Fruit fly (Drosophila melanogaster) whole organism, adult: Measurements from ENCODE around the gene HP1c.

ENCODE experiments used
- CG12768 ChIP-seq: fragments of 200-800 bp; sonication (Bioruptor generic); optimal IDR thresholded peaks from 2 replicates; lab custom pipeline; 2017; ENCODE audit warnings: missing biosample characterization, missing genetic modification characterization, mild to moderate bottlenecking, moderate library complexity, missing genetic modification reagents
- CG33017 ChIP-seq: fragments of 200-800 bp; sonication (Bioruptor generic); optimal IDR thresholded peaks from 2 replicates; lab custom pipeline; 2018; ENCODE audit warnings: missing biosample characterization, mild to moderate bottlenecking, missing genetic modification characterization, moderate library complexity
- CG5204 ChIP-seq: fragments of 200-800 bp; sonication (Bioruptor generic); optimal IDR thresholded peaks from 2 replicates; lab custom pipeline; 2016; ENCODE audit warnings: missing biosample characterization, missing genetic modification characterization
- CG7101 ChIP-seq: fragments of 200-800 bp; sonication (Bioruptor generic); optimal IDR thresholded peaks from 2 replicates; lab custom pipeline; 2018; ENCODE audit warnings: missing biosample characterization, mild to moderate bottlenecking, missing genetic modification characterization, moderate library complexity
- Hr96 ChIP-seq: fragments of 200-800 bp; sonication (Bioruptor generic); optimal IDR thresholded peaks from 2 replicates; lab custom pipeline; 2016; ENCODE audit warnings: missing biosample characterization, missing genetic modification characterization
- Mnt ChIP-seq: fragments of 200-800 bp; sonication (Bioruptor generic); optimal IDR thresholded peaks from 2 replicates; lab custom pipeline; 2016; ENCODE audit warnings: missing biosample characterization, mild to moderate bottlenecking, missing genetic modification characterization
- bab1 ChIP-seq: fragments of 200-800 bp; sonication (Bioruptor generic); optimal IDR thresholded peaks from 3 replicates; lab custom pipeline; 2019; ENCODE audit warnings: missing biosample characterization, mild to moderate bottlenecking, missing genetic modification characterization, moderate library complexity
- cic ChIP-seq: fragments of 200-800 bp; sonication (Bioruptor generic); optimal IDR thresholded peaks from 2 replicates; lab custom pipeline; 2017; ENCODE audit warnings: missing biosample characterization, mild to moderate bottlenecking, missing genetic modification characterization, moderate library complexity
- kay ChIP-seq: fragments of 200-800 bp; sonication (Bioruptor generic); peaks from one replicate; lab custom pipeline; 2016; ENCODE audit warnings: missing biosample characterization, missing genetic modification characterization, borderline replicate concordance
- tj ChIP-seq: fragments of 200-800 bp; sonication (Bioruptor generic); optimal IDR thresholded peaks from 3 replicates; lab custom pipeline; 2017; ENCODE audit warnings: missing biosample characterization, mild to moderate bottlenecking, missing genetic modification characterization, moderate library complexity
- toe ChIP-seq: fragments of 200-800 bp; sonication (Bioruptor generic); optimal IDR thresholded peaks from 2 replicates; lab custom pipeline; 2016; ENCODE audit warnings: missing biosample characterization, missing genetic modification characterization

DNA sequence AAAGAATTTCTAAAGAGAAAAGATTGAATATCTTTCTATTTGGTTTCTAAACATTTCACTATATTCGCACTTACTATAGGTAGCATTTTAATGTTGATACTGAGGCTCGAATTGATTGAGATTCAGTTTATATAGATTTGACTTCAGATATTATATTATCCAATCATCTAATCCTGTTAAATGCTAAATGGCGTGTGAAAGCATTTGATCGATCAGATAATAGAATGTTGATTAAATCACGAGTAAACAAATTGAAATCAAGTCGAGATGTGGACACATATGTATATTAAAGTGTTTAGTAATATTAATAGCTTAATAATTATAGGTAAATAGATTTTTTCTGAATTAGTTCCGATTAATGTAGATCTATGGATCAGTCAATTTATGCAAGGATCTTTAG lies 25.5 kb downstream of the HP1c start, which contains the start of gene CG43094:
- TF ChIP-seq CG33017 (tag; lab: Kevin White, UChicago) (no peak), Mnt (no peak), Hr96 (GFP tag; lab: Kevin White, UChicago) (no peak), CG12768 (no peak), CG5204 (GFP tag; lab: Kevin White, UChicago) (no peak), bab1 (no peak), kay (GFP tag; lab: Kevin White, UChicago) (no peak), toe (GFP tag; lab: Kevin White, UChicago) (no peak), CG7101 (tag; lab: Kevin White, UChicago) (no peak), tj (GFP tag; lab: Kevin White, UChicago) (no peak), cic (GFP tag; lab: Kevin White, UChicago) (no peak)
